Worm (Caenorhabditis elegans) whole organism, L4/young adult: ENCODE measurements around the gene F22E5.1.

ENCODE experiments used
- W03F9.2 ChIP-seq: fragments of 150-350 bp; optimal IDR thresholded peaks from 2 replicates; lab custom pipeline; 2014; ENCODE audit warnings: missing biosample characterization, missing genetic modification characterization
- dao-5 ChIP-seq: sonication (generic microtip); optimal IDR thresholded peaks from 2 replicates; lab custom pipeline; 2016; ENCODE audit warnings: missing genotype, missing genetic modification characterization, moderate library complexity, missing compliant biosample characterization
- him-1 ChIP-seq: sonication (generic microtip); optimal IDR thresholded peaks from 2 replicates; lab custom pipeline; 2016; ENCODE audit warnings: missing genotype, missing genetic modification reagents, missing genetic modification characterization, missing compliant biosample characterization

ce11 chrII:2686985-2687675 is 13.6 kb downstream of the F22E5.1 start, which contains the start of the genes sup-9 and nspf-1:
- TF ChIP-seq W03F9.2 (no peak), him-1 (tag; lab: Kevin White, UChicago) (no peak), dao-5 (tag; lab: Kevin White, UChicago) (no peak)
